Worm (Caenorhabditis elegans) whole organism, L4 larva: ENCODE data around the gene fbxa-95.

ENCODE experiments used
- F26F4.8 ChIP-seq: fragments of 200-800 bp; sonication (Bioruptor generic); conservative IDR thresholded peaks from 2 replicates; pipeline ENCODE4 v1.3.6; 2022; ENCODE audit warnings: missing genetic modification characterization, missing compliant biosample characterization
- F37D6.2 ChIP-seq: sonication (generic microtip); optimal IDR thresholded peaks from 2 replicates; lab custom pipeline; 2016; ENCODE audit warnings: mild to moderate bottlenecking, missing genetic modification characterization, missing compliant biosample characterization
- F49E8.2 ChIP-seq: sonication (generic microtip); optimal IDR thresholded peaks from 2 replicates; lab custom pipeline; 2016; ENCODE audit warnings: missing compliant biosample characterization, mild to moderate bottlenecking, missing genetic modification characterization, borderline replicate concordance
- R02D3.7 ChIP-seq: fragments of 150-350 bp; sonication (generic microtip); optimal IDR thresholded peaks from 3 replicates; lab custom pipeline; 2014; ENCODE audit warnings: missing biosample characterization, missing genetic modification characterization
- aha-1 ChIP-seq: fragments of 150-350 bp; peaks from one replicate; lab custom pipeline; 2014; ENCODE audit warnings: missing biosample characterization, missing genetic modification characterization
- aly-2 ChIP-seq: sonication (generic microtip); optimal IDR thresholded peaks from 2 replicates; lab custom pipeline; 2018; ENCODE audit warnings: missing biosample characterization, missing genetic modification characterization
- attf-4 ChIP-seq: sonication (generic microtip); optimal IDR thresholded peaks from 3 replicates; lab custom pipeline; 2017; ENCODE audit warnings: missing biosample characterization, missing genetic modification characterization
- ceh-20 ChIP-seq: fragments of 200-800 bp; sonication (Bioruptor generic); IDR thresholded peaks from 2 replicates; pipeline ENCODE4 v1.3.6; 2022; ENCODE audit warnings: missing genetic modification reagents, missing genetic modification characterization, missing compliant biosample characterization
- cey-2 ChIP-seq: sonication (generic microtip); optimal IDR thresholded peaks from 3 replicates; lab custom pipeline; 2017; ENCODE audit warnings: missing genetic modification characterization, mild to moderate bottlenecking, missing compliant biosample characterization, antibody characterized with exemption, borderline replicate concordance; ENCODE audit not compliant: insufficient read depth
- daf-16 ChIP-seq, 3 experiments: sonication (generic microtip); optimal IDR thresholded peaks; 2 replicates each; lab custom pipeline; 2016 to 2017; ENCODE audit warnings: missing genetic modification characterization in 3 of 3, missing genetic modification reagents in 3 of 3, mild to moderate bottlenecking in 2 of 3, missing compliant biosample characterization in 2 of 3, missing biosample characterization in 1 of 3, moderate library complexity in 1 of 3
- daf-19 ChIP-seq: fragments of 200-800 bp; sonication (Bioruptor generic); conservative IDR thresholded peaks from 2 replicates; pipeline ENCODE4 v1.3.6; 2022; ENCODE audit warnings: missing genetic modification characterization, missing compliant biosample characterization
- daf-8 ChIP-seq: fragments of 200-800 bp; sonication (Bioruptor generic); IDR thresholded peaks from 2 replicates; pipeline ENCODE4 v1.3.6; 2022; ENCODE audit warnings: missing genetic modification characterization, missing compliant biosample characterization
- dmd-6 ChIP-seq: fragments of 200-800 bp; sonication (Bioruptor generic); IDR thresholded peaks from 2 replicates; pipeline ENCODE4 v1.3.6; 2022; ENCODE audit warnings: missing genetic modification reagents, missing genetic modification characterization, missing compliant biosample characterization
- dpl-1 ChIP-seq: fragments of 150-350 bp; optimal IDR thresholded peaks from 2 replicates; lab custom pipeline; 2014; ENCODE audit warnings: missing biosample characterization, missing genetic modification reagents, missing genetic modification characterization
- duxl-1 ChIP-seq: sonication (generic microtip); optimal IDR thresholded peaks from 2 replicates; lab custom pipeline; 2016; ENCODE audit warnings: mild to moderate bottlenecking, missing genetic modification characterization, moderate library complexity, missing compliant biosample characterization; ENCODE audit not compliant: poor library complexity
- dve-1 ChIP-seq: sonication (generic microtip); optimal IDR thresholded peaks from 2 replicates; lab custom pipeline; 2017; ENCODE audit warnings: antibody characterized with exemption, mild to moderate bottlenecking, missing genetic modification characterization, missing compliant biosample characterization; ENCODE audit not compliant: insufficient read depth
- egl-27 ChIP-seq: sonication (generic microtip); optimal IDR thresholded peaks from 3 replicates; lab custom pipeline; 2017; ENCODE audit warnings: missing biosample characterization, missing genetic modification reagents, missing genetic modification characterization
- hif-1 ChIP-seq, 2 experiments: sonication (generic microtip); optimal IDR thresholded peaks; 2 replicates each; lab custom pipeline; 2016 to 2017; ENCODE audit warnings: missing compliant biosample characterization in 2 of 2, missing genetic modification characterization in 2 of 2, missing genetic modification reagents in 2 of 2, missing genotype in 2 of 2, mild to moderate bottlenecking in 1 of 2
- hlh-11 ChIP-seq: fragments of 200-800 bp; sonication (Bioruptor generic); optimal IDR thresholded peaks from 2 replicates; lab custom pipeline; 2018; ENCODE audit warnings: mild to moderate bottlenecking, missing genetic modification characterization, missing compliant biosample characterization
- hlh-30 ChIP-seq: sonication (generic microtip); optimal IDR thresholded peaks from 2 replicates; lab custom pipeline; 2017; ENCODE audit warnings: antibody characterized with exemption, mild to moderate bottlenecking, missing genetic modification characterization, missing compliant biosample characterization; ENCODE audit not compliant: insufficient read depth
- hmg-1.1 ChIP-seq: fragments of 200-800 bp; sonication (Bioruptor generic); IDR thresholded peaks from 2 replicates; pipeline ENCODE4 v1.3.6; 2022; ENCODE audit warnings: missing genetic modification reagents, missing genetic modification characterization, missing compliant biosample characterization
- lin-13 ChIP-seq: fragments of 150-350 bp; optimal IDR thresholded peaks from 2 replicates; lab custom pipeline; 2014; ENCODE audit warnings: missing biosample characterization, missing genetic modification reagents, missing genetic modification characterization
- lin-39 ChIP-seq: fragments of 150-350 bp; optimal IDR thresholded peaks from 2 replicates; lab custom pipeline; 2014; ENCODE audit warnings: missing biosample characterization, missing genetic modification reagents, missing genetic modification characterization
- lsy-2 ChIP-seq, 2 experiments: fragments of 150-350 bp in 1 of 2; sonication (generic microtip) in 1 of 2; optimal IDR thresholded peaks; 2 replicates each; lab custom pipeline; 2014 to 2017; ENCODE audit warnings: missing biosample characterization in 2 of 2, missing genetic modification characterization in 2 of 2
- mdl-1 ChIP-seq, 2 experiments: fragments of 150-350 bp in 1 of 2; sonication (generic microtip) in 1 of 2; optimal IDR thresholded peaks; 2 replicates each; lab custom pipeline; 2014 to 2017; ENCODE audit warnings: missing biosample characterization in 2 of 2, missing genetic modification characterization in 2 of 2
- mep-1 ChIP-seq: fragments of 150-350 bp; sonication (generic microtip); optimal IDR thresholded peaks from 3 replicates; lab custom pipeline; 2014; ENCODE audit warnings: missing biosample characterization, missing genetic modification characterization
- mes-2 ChIP-seq: sonication (generic microtip); optimal IDR thresholded peaks from 2 replicates; lab custom pipeline; 2016; ENCODE audit warnings: missing genotype, mild to moderate bottlenecking, missing genetic modification characterization, missing compliant biosample characterization; ENCODE audit not compliant: poor library complexity, severe bottlenecking
- mxl-2 ChIP-seq: fragments of 200-800 bp; sonication (Bioruptor generic); conservative IDR thresholded peaks from 2 replicates; pipeline ENCODE4 v1.3.6; 2022; ENCODE audit warnings: missing genetic modification reagents, missing genetic modification characterization, missing compliant biosample characterization
- mxl-3 ChIP-seq: fragments of 200-800 bp; sonication (Bioruptor generic); optimal IDR thresholded peaks from 2 replicates; lab custom pipeline; 2018; ENCODE audit warnings: mild to moderate bottlenecking, missing genetic modification characterization, missing compliant biosample characterization
- nhr-10 ChIP-seq: fragments of 150-350 bp; optimal IDR thresholded peaks from 2 replicates; lab custom pipeline; 2014; ENCODE audit warnings: missing biosample characterization, missing genetic modification characterization
- nhr-102 ChIP-seq: sonication (generic microtip); optimal IDR thresholded peaks from 2 replicates; lab custom pipeline; 2016; ENCODE audit warnings: mild to moderate bottlenecking, missing genetic modification characterization, moderate library complexity, missing compliant biosample characterization
- nhr-11 ChIP-seq: fragments of 150-350 bp; optimal IDR thresholded peaks from 2 replicates; lab custom pipeline; 2014; ENCODE audit warnings: missing biosample characterization, missing genetic modification characterization
- nhr-111 ChIP-seq: fragments of 200-800 bp; sonication (Bioruptor generic); optimal IDR thresholded peaks from 2 replicates; lab custom pipeline; 2018; ENCODE audit warnings: mild to moderate bottlenecking, missing genetic modification characterization, missing compliant biosample characterization
- nhr-25 ChIP-seq: sonication (generic microtip); optimal IDR thresholded peaks from 2 replicates; lab custom pipeline; 2017; ENCODE audit warnings: missing genetic modification characterization, mild to moderate bottlenecking, missing compliant biosample characterization, antibody characterized with exemption, moderate library complexity, borderline replicate concordance; ENCODE audit not compliant: insufficient read depth
- nhr-28 ChIP-seq: fragments of 150-350 bp; optimal IDR thresholded peaks from 2 replicates; lab custom pipeline; 2014; ENCODE audit warnings: missing biosample characterization, missing genetic modification characterization
- nhr-48 ChIP-seq: sonication (generic microtip); optimal IDR thresholded peaks from 2 replicates; lab custom pipeline; 2016; ENCODE audit warnings: mild to moderate bottlenecking, missing genetic modification characterization, missing compliant biosample characterization
- nhr-77 ChIP-seq: fragments of 150-350 bp; optimal IDR thresholded peaks from 2 replicates; lab custom pipeline; 2014; ENCODE audit warnings: missing biosample characterization, missing genetic modification characterization
- pha-4 ChIP-seq, 2 experiments: fragments of 150-350 bp in 1 of 2; fragments of 200-800 bp in 1 of 2; sonication (Bioruptor generic) in 1 of 2; IDR thresholded peaks in 1 of 2; optimal IDR thresholded peaks in 1 of 2; 2 replicates each; pipeline versions ENCODE4 v1.3.6 to Lab custom; 2014 to 2022; ENCODE audit warnings: missing genetic modification characterization in 2 of 2, missing genetic modification reagents in 2 of 2, missing biosample characterization in 1 of 2, missing compliant biosample characterization in 1 of 2
- php-3 ChIP-seq: fragments of 200-800 bp; sonication (Bioruptor generic); IDR thresholded peaks from 2 replicates; pipeline ENCODE4 v1.3.6; 2022; ENCODE audit warnings: missing genetic modification reagents, missing genetic modification characterization, missing compliant biosample characterization
- pqm-1 ChIP-seq: sonication (generic microtip); optimal IDR thresholded peaks from 2 replicates; lab custom pipeline; 2017; ENCODE audit warnings: missing biosample characterization, missing genetic modification characterization
- saeg-2 ChIP-seq: fragments of 200-800 bp; sonication (Bioruptor generic); IDR thresholded peaks from 2 replicates; pipeline ENCODE4 v1.3.6; 2022; ENCODE audit warnings: missing genetic modification reagents, missing genetic modification characterization, missing compliant biosample characterization
- spr-1 ChIP-seq: sonication (generic microtip); optimal IDR thresholded peaks from 2 replicates; lab custom pipeline; 2016; ENCODE audit warnings: mild to moderate bottlenecking, missing genetic modification characterization, missing compliant biosample characterization
- tag-97 ChIP-seq: fragments of 200-800 bp; sonication (Bioruptor generic); IDR thresholded peaks from 2 replicates; pipeline ENCODE4 v1.3.6; 2022; ENCODE audit warnings: missing genetic modification characterization, missing compliant biosample characterization
- tra-1 ChIP-seq: fragments of 200-800 bp; sonication (Bioruptor generic); IDR thresholded peaks from 2 replicates; pipeline ENCODE4 v1.3.6; 2022; ENCODE audit warnings: missing genetic modification reagents, missing genetic modification characterization, missing compliant biosample characterization
- unc-62 ChIP-seq, 3 experiments: fragments of 150-350 bp in 1 of 3; sonication (generic microtip); optimal IDR thresholded peaks in 2 of 3; peaks in 1 of 3; 1 replicate in 1 of 3; 2 replicates in 2 of 3; lab custom pipeline; 2014 to 2017; ENCODE audit warnings: missing biosample characterization in 3 of 3, missing genetic modification characterization in 3 of 3, missing genetic modification reagents in 3 of 3, missing genotype in 1 of 3
- ztf-7 ChIP-seq: fragments of 150-350 bp; optimal IDR thresholded peaks from 2 replicates; lab custom pipeline; 2014; ENCODE audit warnings: missing biosample characterization, missing genetic modification characterization

fbxa-95 gene

ce11 chrV:15563985-15564384 is 7.3 kb upstream of the fbxa-95 start:
- TF ChIP-seq mep-1 (tag; lab: Kevin White, UChicago) (peak; percentile 53), daf-8 (no peak), mxl-3 (peak; percentile 15), attf-4 (tag; lab: Kevin White, UChicago) (no peak), ceh-20 (no peak), mes-2 (peak; percentile 50), pqm-1 (tag; lab: Kevin White, UChicago) (peak; percentile 37), nhr-102 (peak; percentile 62), mdl-1 (tag; optimal IDR thresholded peaks at IDR 0.05; lab: Kevin White, UChicago) (peak in 1 of 2 experiments; percentile 69), daf-16 (GFP tag; optimal IDR thresholded peaks at IDR 0.05; lab: Kevin White, UChicago) (peak in 1 of 2 experiments; percentile 48), daf-16 (tag; optimal IDR thresholded peaks at IDR 0.05; lab: Kevin White, UChicago) (peak; percentile 82), tag-97 (GFP tag; lab: Robert Waterston, UW) (no peak), R02D3.7 (tag; lab: Kevin White, UChicago) (no peak), hmg-1.1 (GFP tag; lab: Robert Waterston, UW) (peak; percentile 19; the same call in 1 of the 2 replicates), nhr-28 (tag; lab: Kevin White, UChicago) (peak; percentile 79), nhr-10 (tag; lab: Kevin White, UChicago) (peak; percentile 34), unc-62 (GFP tag; optimal IDR thresholded peaks at IDR 0.05 in 1 of 2; lab: Kevin White, UChicago) (no peak), unc-62 (tag; optimal IDR thresholded peaks at IDR 0.05; lab: Kevin White, UChicago) (no peak), hif-1 (tag; optimal IDR thresholded peaks at IDR 0.05; lab: Kevin White, UChicago) (peak in 1 of 2 experiments; percentile 28), nhr-77 (peak; percentile 68), hlh-11 (tag; lab: Kevin White, UChicago) (peak; percentile 76), lsy-2 (tag; optimal IDR thresholded peaks at IDR 0.05; lab: Kevin White, UChicago) (peak in 1 of 2 experiments; percentile 26), duxl-1 (tag; lab: Kevin White, UChicago) (no peak), aha-1 (tag; lab: Kevin White, UChicago) (peak; percentile 25), pha-4 (GFP tag; IDR thresholded peaks at IDR 0.05; lab: Robert Waterston, UW) (0 out of 2 replicates have a peak, but pooled peaks have one; percentile 12), pha-4 (tag; optimal IDR thresholded peaks at IDR 0.05; lab: Kevin White, UChicago) (no peak), dmd-6 (GFP tag; lab: Robert Waterston, UW) (peak; percentile 81), F49E8.2 (tag; lab: Kevin White, UChicago) (no peak), dve-1 (peak; percentile 57), aly-2 (tag; lab: Kevin White, UChicago) (no peak), lin-39 (tag; lab: Kevin White, UChicago) (no peak), nhr-111 (no peak), nhr-11 (tag; lab: Kevin White, UChicago) (peak; percentile 40), tra-1 (GFP tag; lab: Robert Waterston, UW) (0 out of 2 replicates have a peak, but pooled peaks have one; percentile 36), dpl-1 (GFP tag; lab: Kevin White, UChicago) (peak; percentile 7), egl-27 (tag; lab: Kevin White, UChicago) (peak; percentile 30), nhr-25 (no peak), hlh-30 (peak; percentile 35), daf-19 (no peak), F37D6.2 (no peak), nhr-48 (tag; lab: Kevin White, UChicago) (peak; percentile 69)

DNA sequence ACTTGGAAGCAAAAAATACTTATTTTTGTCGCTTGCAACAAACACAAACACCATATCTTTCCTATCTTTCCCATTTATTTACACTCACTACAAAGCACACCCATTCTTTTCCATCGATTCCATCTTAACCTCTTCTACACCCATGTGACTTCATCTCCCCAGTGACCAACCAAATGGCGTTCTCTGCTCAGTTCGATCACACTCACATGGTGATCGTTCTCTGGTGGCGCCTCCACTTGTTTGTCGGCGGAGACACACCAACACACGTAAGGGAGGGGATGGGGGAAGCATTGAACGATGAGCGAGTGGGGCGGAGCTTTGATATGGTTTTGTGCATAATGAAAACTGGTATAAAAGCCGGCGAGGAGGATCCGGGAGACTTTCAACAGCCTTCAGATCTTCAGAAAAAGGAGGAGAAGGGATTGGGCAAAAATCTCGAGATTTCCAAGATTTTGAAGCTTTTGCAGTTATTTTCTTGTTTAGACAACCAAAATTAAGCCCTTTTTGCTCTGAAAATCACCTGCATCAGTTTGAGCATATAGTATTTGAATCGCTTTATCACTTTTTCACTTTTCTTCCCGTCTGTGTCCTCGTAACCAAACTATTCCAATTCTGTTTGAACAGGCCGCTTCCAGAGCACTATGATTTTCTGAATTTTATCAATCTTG is 4.6 kb upstream of the fbxa-95 start:
- TF ChIP-seq daf-8 (no peak), saeg-2 (no peak), mxl-2 (GFP tag; lab: Robert Waterston, UW) (no peak), daf-16 (GFP tag; optimal IDR thresholded peaks at IDR 0.05; lab: Kevin White, UChicago) (peak in 1 of 2 experiments; percentile 54), daf-16 (tag; optimal IDR thresholded peaks at IDR 0.05; lab: Kevin White, UChicago) (peak; percentile 76), duxl-1 (tag; lab: Kevin White, UChicago) (peak; percentile 76), spr-1 (tag; lab: Kevin White, UChicago) (no peak), hlh-11 (tag; lab: Kevin White, UChicago) (peak; percentile 93), daf-19 (no peak), R02D3.7 (tag; lab: Kevin White, UChicago) (no peak), cey-2 (tag; lab: Kevin White, UChicago) (no peak), F37D6.2 (peak; percentile 34), nhr-77 (peak; percentile 96), F26F4.8 (no peak), ztf-7 (tag; lab: Kevin White, UChicago) (peak; percentile 30), nhr-11 (tag; lab: Kevin White, UChicago) (peak; percentile 93), php-3 (GFP tag; lab: Robert Waterston, UW) (peak; percentile 52; the same call in 1 of the 2 replicates), lin-13 (GFP tag; lab: Kevin White, UChicago) (no peak)
